Worm (Caenorhabditis elegans) whole organism, early embryonic: Measurements from ENCODE around the gene H14N18.4.

Experiments used
- ama-1 ChIP-seq: fragments of 150-350 bp; optimal IDR thresholded peaks from 2 replicates; lab custom pipeline; 2014
- ceh-36 ChIP-seq: sonication (generic microtip); optimal IDR thresholded peaks from 2 replicates; lab custom pipeline; 2016; ENCODE audit warnings: missing genetic modification characterization, inconsistent platforms, missing compliant biosample characterization
- sea-1 ChIP-seq: fragments of 200-800 bp; sonication (Bioruptor generic); conservative IDR thresholded peaks from 2 replicates; pipeline ENCODE4 v1.3.6; 2022; ENCODE audit warnings: missing genetic modification characterization, missing compliant biosample characterization
- tra-4 ChIP-seq: sonication (generic microtip); optimal IDR thresholded peaks from 2 replicates; lab custom pipeline; 2017; ENCODE audit warnings: missing genetic modification characterization, missing compliant biosample characterization

DNA sequence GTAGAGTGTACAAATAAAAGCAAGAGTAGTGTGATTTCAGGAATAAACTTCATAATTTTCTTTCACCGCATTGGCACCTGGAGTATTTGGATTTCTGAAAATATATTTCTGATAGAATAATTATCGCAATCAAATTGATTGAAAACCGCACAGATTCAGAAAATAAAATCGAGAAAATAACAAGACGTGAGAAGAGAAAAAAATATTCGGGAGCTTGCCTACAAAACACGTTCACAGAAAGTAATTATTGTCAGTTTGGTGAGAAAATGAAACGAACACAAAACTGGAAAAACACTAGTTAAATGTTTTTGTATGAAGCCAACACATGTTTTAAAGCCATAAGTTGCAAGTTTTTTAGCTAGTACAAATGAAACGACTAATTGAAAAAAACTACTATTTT lies 14.8 kb downstream of the H14N18.4 start, which contains the start of gene mod-1:
- no peak for TF ChIP-seq ama-1
- no peak for TF ChIP-seq ceh-36 (tag; lab: Kevin White, UChicago)
- no peak for TF ChIP-seq sea-1 (GFP tag; lab: Robert Waterston, UW)
- TF ChIP-seq tra-4 (tag; lab: Kevin White, UChicago), result no peak
